Worm (Caenorhabditis elegans): ENCODE measurements around the gene usp-33.

- TF ChIP-seq dao-5 (tag; optimal IDR thresholded peaks at IDR 0.05) (no peak), him-1 (tag; optimal IDR thresholded peaks at IDR 0.05) (no peak)
Observed at ce11 chrX:15627814-15628213, 36.6 kb downstream of the usp-33 start.

All from whole organism, L4/young adult.